Fruit fly (Drosophila melanogaster) whole organism, adult: ENCODE results near the gene CG14852.

Source experiments
- CG11617 ChIP-seq: fragments of 200-800 bp; sonication (Bioruptor generic); optimal IDR thresholded peaks from 2 replicates; lab custom pipeline; 2017; ENCODE audit warnings: mild to moderate bottlenecking, missing biosample characterization, missing genetic modification reagents, missing genetic modification characterization
- CG12768 ChIP-seq: fragments of 200-800 bp; sonication (Bioruptor generic); optimal IDR thresholded peaks from 2 replicates; lab custom pipeline; 2017; ENCODE audit warnings: missing biosample characterization, missing genetic modification characterization, mild to moderate bottlenecking, moderate library complexity, missing genetic modification reagents
- CG14711 ChIP-seq: fragments of 200-800 bp; sonication (Bioruptor generic); optimal IDR thresholded peaks from 2 replicates; lab custom pipeline; 2018; ENCODE audit warnings: missing biosample characterization, mild to moderate bottlenecking, missing genetic modification characterization, moderate library complexity
- CG33017 ChIP-seq: fragments of 200-800 bp; sonication (Bioruptor generic); optimal IDR thresholded peaks from 2 replicates; lab custom pipeline; 2018; ENCODE audit warnings: missing biosample characterization, mild to moderate bottlenecking, missing genetic modification characterization, moderate library complexity
- CG7045 ChIP-seq: fragments of 200-800 bp; sonication (Bioruptor generic); optimal IDR thresholded peaks from 2 replicates; lab custom pipeline; 2017; ENCODE audit warnings: missing biosample characterization, mild to moderate bottlenecking, missing genetic modification characterization
- CG7101 ChIP-seq: fragments of 200-800 bp; sonication (Bioruptor generic); optimal IDR thresholded peaks from 2 replicates; lab custom pipeline; 2018; ENCODE audit warnings: missing biosample characterization, mild to moderate bottlenecking, missing genetic modification characterization, moderate library complexity
- Hr96 ChIP-seq: fragments of 200-800 bp; sonication (Bioruptor generic); optimal IDR thresholded peaks from 2 replicates; lab custom pipeline; 2016; ENCODE audit warnings: missing biosample characterization, missing genetic modification characterization
- Mnt ChIP-seq: fragments of 200-800 bp; sonication (Bioruptor generic); optimal IDR thresholded peaks from 2 replicates; lab custom pipeline; 2016; ENCODE audit warnings: missing biosample characterization, mild to moderate bottlenecking, missing genetic modification characterization
- cic ChIP-seq: fragments of 200-800 bp; sonication (Bioruptor generic); optimal IDR thresholded peaks from 2 replicates; lab custom pipeline; 2017; ENCODE audit warnings: missing biosample characterization, mild to moderate bottlenecking, missing genetic modification characterization, moderate library complexity
- kay ChIP-seq: fragments of 200-800 bp; sonication (Bioruptor generic); peaks from one replicate; lab custom pipeline; 2016; ENCODE audit warnings: missing biosample characterization, missing genetic modification characterization, borderline replicate concordance
- tj ChIP-seq: fragments of 200-800 bp; sonication (Bioruptor generic); optimal IDR thresholded peaks from 3 replicates; lab custom pipeline; 2017; ENCODE audit warnings: missing biosample characterization, mild to moderate bottlenecking, missing genetic modification characterization, moderate library complexity

Gene CG14852

DNA sequence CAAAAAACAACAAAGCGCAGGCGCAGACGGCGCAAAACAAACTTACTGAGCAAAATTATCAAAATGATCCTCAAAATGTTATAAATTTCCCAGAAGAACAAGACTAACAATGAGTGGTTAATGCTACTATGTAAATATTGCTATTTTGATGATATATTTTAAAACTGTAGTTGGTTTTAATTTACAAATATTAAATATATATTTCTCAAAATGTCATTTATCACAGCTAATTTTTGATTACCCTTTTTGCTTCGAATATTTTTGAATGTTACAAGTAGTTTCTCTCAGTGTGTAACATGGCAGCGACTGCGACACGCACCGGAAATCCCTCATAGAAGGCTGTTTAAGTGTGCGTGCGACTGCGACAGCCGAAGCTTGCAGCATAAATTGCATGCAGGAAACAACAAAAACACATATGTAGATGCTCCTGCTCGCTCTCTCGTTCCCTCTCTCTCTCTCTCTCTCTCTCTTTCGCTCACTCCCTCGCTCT lies 32.3 kb downstream of the CG14852 start:
- TF ChIP-seq CG7101 (tag; lab: Kevin White, UChicago), result no peak
- TF ChIP-seq CG11617 (GFP tag; lab: Kevin White, UChicago), result no peak
- TF ChIP-seq Mnt (GFP tag; lab: Kevin White, UChicago), result no peak
- no peak for TF ChIP-seq CG12768 (GFP tag; lab: Kevin White, UChicago)
- no peak for TF ChIP-seq cic (GFP tag; lab: Kevin White, UChicago)

DNA sequence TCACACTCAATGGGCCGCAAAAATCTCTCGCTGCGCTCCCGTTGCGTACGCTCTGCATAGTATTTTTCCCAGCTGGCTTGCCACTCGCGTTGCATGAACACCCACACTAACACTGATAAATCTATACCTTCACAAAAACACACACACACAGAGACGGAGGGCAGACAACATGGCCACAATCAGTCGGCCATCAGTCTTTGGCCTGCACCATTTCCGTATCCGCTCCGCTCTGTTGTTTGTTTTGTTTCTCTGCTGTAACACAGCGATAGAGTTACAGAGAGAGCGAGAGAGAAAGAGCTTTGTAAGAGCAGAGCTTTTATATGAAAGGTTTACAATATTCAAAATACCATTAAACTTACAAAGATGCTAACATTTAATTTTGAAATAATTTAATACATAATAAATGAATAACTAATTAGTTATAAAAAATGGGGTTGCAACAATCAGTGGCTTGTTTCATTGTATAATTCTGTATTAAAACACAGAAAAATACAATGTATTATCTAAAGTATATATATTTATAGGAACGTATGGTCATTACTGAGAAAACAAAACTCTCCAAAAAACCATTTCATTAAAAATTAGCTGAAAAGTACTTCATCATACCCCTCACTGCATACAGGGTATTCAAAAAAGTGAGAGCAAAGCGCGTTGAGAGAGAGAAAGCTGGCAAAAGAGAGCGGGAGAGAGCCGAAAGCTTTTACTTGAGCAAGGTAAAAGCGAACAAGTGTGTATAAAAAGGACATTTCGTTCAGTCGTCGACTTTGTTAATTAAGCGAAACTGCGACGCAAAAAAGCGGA lies 43.4 kb downstream of the CG14852 start, which contains the start of gene CG14853:
CG14853 (plus strand) TSS at position 751 of the 801 bp plus-strand sequence.
- TF ChIP-seq kay (no peak), CG14711 (tag; lab: Kevin White, UChicago) (peak; percentile 9), Hr96 (GFP tag; lab: Kevin White, UChicago) (no peak), CG7045 (GFP tag; lab: Kevin White, UChicago) (peak; percentile 41), CG11617 (GFP tag; lab: Kevin White, UChicago) (peak; percentile 57), CG7101 (tag; lab: Kevin White, UChicago) (peak; percentile 32), tj (peak; percentile 24), CG33017 (peak; percentile 15)
